Fruit fly (Drosophila melanogaster): Measurements from ENCODE around the gene hoe2.
A peak's percentile ranks its signal among the peaks of the same experiment; 100 is the strongest.

Gene hoe2

DNA sequence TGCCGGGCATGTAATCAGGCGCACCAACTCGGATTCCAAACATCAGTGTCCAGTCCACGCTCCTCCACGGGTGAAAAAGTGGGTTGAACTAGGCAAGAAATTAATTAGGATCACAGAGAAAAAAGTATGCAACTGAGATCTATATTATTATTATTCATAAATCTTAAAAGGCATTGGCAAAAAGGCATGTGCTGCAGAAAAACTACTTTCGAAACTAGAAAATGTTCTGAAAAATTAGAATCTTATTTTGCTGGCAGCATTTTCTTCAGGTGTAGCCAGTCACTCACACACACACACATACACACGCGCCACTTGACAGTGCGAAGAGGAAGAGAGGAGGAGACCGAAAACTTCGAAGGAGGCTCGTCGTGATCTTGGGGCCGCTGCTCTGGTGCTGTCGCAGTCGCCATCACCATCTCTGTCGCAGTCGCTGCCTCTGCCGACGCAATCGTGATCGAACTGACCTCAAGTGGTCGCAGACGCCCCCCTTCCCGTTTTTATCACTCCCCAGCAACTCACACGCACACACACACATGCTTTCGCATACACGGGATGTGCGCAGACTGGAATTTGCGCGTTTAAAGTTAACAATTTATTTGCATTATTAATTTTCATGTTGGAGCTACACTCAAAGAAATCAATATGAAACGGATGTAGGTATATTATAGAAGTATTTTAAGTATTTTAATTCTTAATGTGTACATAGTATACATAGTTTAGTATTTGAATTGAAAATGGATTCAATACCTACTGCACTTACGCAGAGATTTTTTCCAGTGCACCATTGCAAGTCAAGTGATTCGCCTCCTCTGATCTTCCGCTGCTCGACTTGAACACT is 48.6 kb downstream of the hoe2 start (continued):
- peak; percentile 57 for TF ChIP-seq CG13424 (tag; optimal IDR thresholded peaks at IDR 0.05)
- TF ChIP-seq CG18619 (GFP tag; optimal IDR thresholded peaks at IDR 0.05) = peak; percentile 24
- no peak for TF ChIP-seq Bteb2 (GFP tag; optimal IDR thresholded peaks at IDR 0.05)
- no peak for TF ChIP-seq kay (GFP tag; optimal IDR thresholded peaks at IDR 0.05)
- TF ChIP-seq CG12155 (GFP tag; optimal IDR thresholded peaks at IDR 0.05) = peak; percentile 39
- peak; percentile 69 for TF ChIP-seq crol (GFP tag; IDR thresholded peaks at IDR 0.05)
- peak; percentile 68 for TF ChIP-seq sd (tag; optimal IDR thresholded peaks at IDR 0.05)
- TF ChIP-seq pum (GFP tag; optimal IDR thresholded peaks at IDR 0.05) = no peak
- TF ChIP-seq CG2199 (GFP tag; IDR thresholded peaks at IDR 0.05) = peak; percentile 36; the same call in 1 of the 3 replicates
- peak; percentile 55; the same call in 1 of the 3 replicates for TF ChIP-seq Optix (GFP tag; IDR thresholded peaks at IDR 0.05)
- peak; percentile 45 for TF ChIP-seq CG4424 (GFP tag; optimal IDR thresholded peaks at IDR 0.05)
- no peak for TF ChIP-seq BEAF-32 (GFP tag; optimal IDR thresholded peaks at IDR 0.05)
- peak; percentile 67 for TF ChIP-seq ci (GFP tag; IDR thresholded peaks at IDR 0.05)
- TF ChIP-seq gcm2 (GFP tag; optimal IDR thresholded peaks at IDR 0.05) = no peak
- no peak for TF ChIP-seq CG30020 (tag; optimal IDR thresholded peaks at IDR 0.05)
- TF ChIP-seq seq (GFP tag; IDR thresholded peaks at IDR 0.05) = peak; percentile 44; the same call in 1 of the 2 replicates
- TF ChIP-seq tin (GFP tag; optimal IDR thresholded peaks at IDR 0.05) = peak; percentile 38
- peak; percentile 36 for TF ChIP-seq CG31224 (GFP tag; IDR thresholded peaks at IDR 0.05)
- peak; percentile 26 for TF ChIP-seq CG1233 (GFP tag; optimal IDR thresholded peaks at IDR 0.05)
- TF ChIP-seq CG1832 (GFP tag; optimal IDR thresholded peaks at IDR 0.05) = no peak
- no peak for TF ChIP-seq kah (GFP tag; optimal IDR thresholded peaks at IDR 0.05)
- TF ChIP-seq CG18599 (GFP tag; optimal IDR thresholded peaks at IDR 0.05) = peak; percentile 45
- TF ChIP-seq Sox100B (GFP tag; optimal IDR thresholded peaks at IDR 0.05) = no peak
- peak; percentile 32 for TF ChIP-seq CG32767 (GFP tag; IDR thresholded peaks at IDR 0.05)
- TF ChIP-seq tll (GFP tag; optimal IDR thresholded peaks at IDR 0.05) = no peak
- TF ChIP-seq chif (GFP tag; optimal IDR thresholded peaks at IDR 0.05) = peak; percentile 44 to 51
- TF ChIP-seq Dip2 (GFP tag; IDR thresholded peaks at IDR 0.05) = no peak
- no peak for TF ChIP-seq caup (GFP tag; optimal IDR thresholded peaks at IDR 0.05; ENCODE audit: severe bottlenecking)
- peak; percentile 75 for TF ChIP-seq dysf (GFP tag; IDR thresholded peaks at IDR 0.05)
- peak; percentile 66 for TF ChIP-seq dmrt11E (tag; optimal IDR thresholded peaks at IDR 0.05)
- 0 out of 3 replicates have a peak, but pooled peaks have one; percentile 45 for TF ChIP-seq jigr1 (GFP tag; IDR thresholded peaks at IDR 0.05)
- no peak for TF ChIP-seq CG10321 (GFP tag; IDR thresholded peaks at IDR 0.05)
- TF ChIP-seq Hr78 (GFP tag; optimal IDR thresholded peaks at IDR 0.05) = peak in 1 of 2 experiments; percentile 70
- peak; percentile 21 for TF ChIP-seq CG14710 (tag; optimal IDR thresholded peaks at IDR 0.05)
- peak; percentile 58 for TF ChIP-seq tio (GFP tag; optimal IDR thresholded peaks at IDR 0.05)
- peak; percentile 40 for TF ChIP-seq Dek (tag; optimal IDR thresholded peaks at IDR 0.05)
- no peak for TF ChIP-seq E2f2 (GFP tag; IDR thresholded peaks at IDR 0.05)
- peak; percentile 79 for TF ChIP-seq CG32532 (GFP tag; IDR thresholded peaks at IDR 0.05)
- TF ChIP-seq CG17328 (GFP tag; IDR thresholded peaks at IDR 0.05) = peak; percentile 69
- TF ChIP-seq Camta (GFP tag; optimal IDR thresholded peaks at IDR 0.05) = peak; percentile 27
- peak; percentile 46 for TF ChIP-seq trem (tag; optimal IDR thresholded peaks at IDR 0.05)
- peak; percentile 45 for TF ChIP-seq lilli (GFP tag; optimal IDR thresholded peaks at IDR 0.05)
- no peak for TF ChIP-seq amos (GFP tag; IDR thresholded peaks at IDR 0.05; ENCODE audit: partially characterized antibody)
- TF ChIP-seq Vsx1 (GFP tag; optimal IDR thresholded peaks at IDR 0.05) = peak; percentile 6
- peak; percentile 64 for TF ChIP-seq ara (GFP tag; IDR thresholded peaks at IDR 0.05)
- no peak for TF ChIP-seq hb (GFP tag; IDR thresholded peaks at IDR 0.05; ENCODE audit: partially characterized antibody)
- TF ChIP-seq CG17912 (GFP tag; optimal IDR thresholded peaks at IDR 0.05) = no peak
- 0 out of 2 replicates have a peak, but pooled peaks have one; percentile 15 for TF ChIP-seq Oaz (GFP tag; IDR thresholded peaks at IDR 0.05)

All from whole organism, embryonic.